Worm (Caenorhabditis elegans): ENCODE results near the gene Y45F10D.15.

- TF ChIP-seq egl-27 (tag; optimal IDR thresholded peaks at IDR 0.05) = no peak
- no peak for TF ChIP-seq ama-1 (optimal IDR thresholded peaks at IDR 0.05)
- no peak for TF ChIP-seq nhr-12 (tag; optimal IDR thresholded peaks at IDR 0.05)
Observed at ce11 chrIV:13786690-13787089, 34.1 kb downstream of the Y45F10D.15 start, which contains the start of gene icap-1.
